Worm (Caenorhabditis elegans): ENCODE measurements around the gene cnc-10.

cnc-10 gene

DNA sequence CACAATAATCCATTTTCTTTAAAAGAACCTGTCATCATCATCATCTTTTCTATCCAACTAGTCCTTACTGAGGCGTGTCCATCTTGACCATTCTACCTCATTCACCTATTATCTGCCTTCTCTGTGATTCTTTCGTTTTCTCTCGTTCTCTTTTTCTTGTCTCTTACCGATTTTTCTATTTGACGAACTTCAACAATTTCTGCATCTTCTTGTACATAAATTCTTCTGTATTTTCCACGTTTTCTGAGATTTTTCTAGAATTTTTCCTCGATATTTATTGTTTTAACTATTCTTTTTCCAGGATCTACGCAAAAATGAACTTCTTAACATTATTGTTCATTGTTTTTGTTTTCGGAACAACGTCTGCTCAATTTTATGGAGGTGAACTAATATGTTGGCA lies at the start of gene cnc-10:
Gene cnc-10, plus strand, starts transcription at position 301 of the 400 bp plus-strand sequence.
- no peak for TF ChIP-seq sox-4 (tag; optimal IDR thresholded peaks at IDR 0.05)
- TF ChIP-seq K09A11.1 (tag; optimal IDR thresholded peaks at IDR 0.05; ENCODE audit: insufficient read depth): no peak
- TF ChIP-seq ref-2 (tag; optimal IDR thresholded peaks at IDR 0.05): no peak
- TF ChIP-seq hlh-6 (tag; optimal IDR thresholded peaks at IDR 0.05): no peak
- TF ChIP-seq tbx-2 (tag; optimal IDR thresholded peaks at IDR 0.05): no peak
- no peak for TF ChIP-seq ceh-6 (GFP tag; optimal IDR thresholded peaks at IDR 0.05)
- TF ChIP-seq npax-4 (tag; optimal IDR thresholded peaks at IDR 0.05): no peak
- TF ChIP-seq unc-86 (tag; optimal IDR thresholded peaks at IDR 0.05): no peak
- TF ChIP-seq ceh-30 (tag; optimal IDR thresholded peaks at IDR 0.05): no peak
- no peak for TF ChIP-seq madf-2 (tag; optimal IDR thresholded peaks at IDR 0.05)
- TF ChIP-seq ztf-16 (tag; optimal IDR thresholded peaks at IDR 0.05): no peak
- TF ChIP-seq ceh-45 (GFP tag; IDR thresholded peaks at IDR 0.05): no peak
- TF ChIP-seq gmeb-2 (tag; optimal IDR thresholded peaks at IDR 0.05): no peak
- no peak for TF ChIP-seq ceh-18 (tag; optimal IDR thresholded peaks at IDR 0.05)
- TF ChIP-seq pha-2 (tag; optimal IDR thresholded peaks at IDR 0.05): no peak

- TF ChIP-seq hlh-8 (tag; optimal IDR thresholded peaks at IDR 0.05) (peak; percentile 15), C38D4.7 (GFP tag; optimal IDR thresholded peaks at IDR 0.05) (no peak)
These were observed 49.5 kb upstream of the cnc-10 start for ce11 chrV:11133516-11133915.

DNA sequence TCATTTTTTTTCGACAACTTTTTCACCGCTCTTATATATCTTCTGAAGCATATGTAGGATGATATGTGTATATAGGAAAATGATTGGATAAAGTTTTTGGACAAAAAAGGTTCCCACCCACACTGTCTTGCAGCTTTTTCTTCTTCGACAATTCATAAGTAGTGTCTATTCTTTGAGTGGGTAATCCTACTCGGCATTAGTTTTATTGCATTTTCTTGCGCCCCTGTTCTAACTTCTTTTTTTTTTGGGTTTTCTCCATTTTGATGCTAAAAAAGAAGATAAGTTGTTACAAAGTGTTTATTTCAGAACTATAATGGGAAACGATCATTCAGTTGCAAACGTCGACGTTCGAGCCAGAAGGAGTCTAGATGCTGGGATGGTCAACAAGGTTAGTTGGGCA lies 48.7 kb upstream of the cnc-10 start, which contains the start of gene glb-3:
Gene glb-3, plus strand, starts transcription at position 301 of the 400 bp plus-strand sequence.
- TF ChIP-seq zip-5 (tag; optimal IDR thresholded peaks at IDR 0.05) (no peak), hlh-30 (tag; optimal IDR thresholded peaks at IDR 0.05; ENCODE audit: insufficient read depth) (no peak), ceh-22 (tag; optimal IDR thresholded peaks at IDR 0.05) (no peak), ceh-2 (tag; optimal IDR thresholded peaks at IDR 0.05) (no peak), Y22D7AL.16 (tag; optimal IDR thresholded peaks at IDR 0.05) (no peak), odd-2 (tag; optimal IDR thresholded peaks at IDR 0.05) (no peak), lin-11 (tag; optimal IDR thresholded peaks at IDR 0.05) (no peak), ceh-48 (tag; optimal IDR thresholded peaks at IDR 0.05) (no peak), F13H6.1 (tag; optimal IDR thresholded peaks at IDR 0.05) (no peak), hlh-6 (tag; optimal IDR thresholded peaks at IDR 0.05) (no peak), fkh-10 (GFP tag; optimal IDR thresholded peaks at IDR 0.05) (no peak), ceh-14 (tag; optimal IDR thresholded peaks at IDR 0.05) (no peak), dve-1 (tag; optimal IDR thresholded peaks at IDR 0.05) (no peak)

ce11 chrV:11140326-11140725 lies 42.7 kb upstream of the cnc-10 start:
- TF ChIP-seq unc-42 (tag; optimal IDR thresholded peaks at IDR 0.05) (peak; percentile 3), sox-4 (tag; optimal IDR thresholded peaks at IDR 0.05) (no peak), lim-6 (tag; optimal IDR thresholded peaks at IDR 0.05) (no peak), ceh-18 (tag; optimal IDR thresholded peaks at IDR 0.05) (peak; percentile 60), C08G9.2 (tag; optimal IDR thresholded peaks at IDR 0.05) (no peak), ceh-19 (GFP tag; optimal IDR thresholded peaks at IDR 0.05) (no peak), npax-4 (tag; optimal IDR thresholded peaks at IDR 0.05) (no peak)

- no peak for TF ChIP-seq ceh-22 (tag; optimal IDR thresholded peaks at IDR 0.05)
- no peak for TF ChIP-seq ceh-2 (tag; optimal IDR thresholded peaks at IDR 0.05)
- no peak for TF ChIP-seq ceh-24 (tag; optimal IDR thresholded peaks at IDR 0.05)
These were observed 41.8 kb upstream of the cnc-10 start, which contains the start of gene folt-1 for ce11 chrV:11141179-11141578. folt-1 (plus strand) TSS chrV:11141479.

DNA sequence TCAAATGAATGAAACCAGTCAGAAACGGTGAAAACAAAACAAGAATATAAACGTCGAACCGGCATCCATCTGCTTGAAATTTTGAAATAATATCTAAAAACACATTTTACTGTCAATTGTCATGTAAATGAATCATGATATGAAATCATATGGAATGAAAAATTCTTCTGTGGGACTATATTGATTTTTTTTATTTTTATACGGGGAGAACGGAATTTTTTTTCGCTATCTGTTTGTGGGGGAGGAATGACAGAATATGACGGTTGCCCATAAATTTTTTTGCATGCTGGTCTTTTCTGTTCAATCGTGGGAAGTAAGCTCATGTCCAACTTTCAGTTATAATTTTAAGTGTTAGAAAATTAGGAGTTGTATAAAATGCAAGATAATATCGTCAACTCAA lies 38.3 kb upstream of the cnc-10 start, which contains the start of gene C06H2.7:
Gene C06H2.7, minus strand, starts transcription at position 101 of the 400 bp plus-strand sequence.
- TF ChIP-seq eyg-1 (tag; optimal IDR thresholded peaks at IDR 0.05): no peak
- no peak for TF ChIP-seq dmd-4 (tag; optimal IDR thresholded peaks at IDR 0.05; ENCODE audit: borderline replicate concordance)
- no peak for TF ChIP-seq ceh-18 (tag; optimal IDR thresholded peaks at IDR 0.05)
- TF ChIP-seq ceh-2 (tag; optimal IDR thresholded peaks at IDR 0.05): no peak
- TF ChIP-seq ceh-6 (GFP tag; optimal IDR thresholded peaks at IDR 0.05): no peak
- no peak for TF ChIP-seq odd-2 (tag; optimal IDR thresholded peaks at IDR 0.05)
- TF ChIP-seq C38D4.7 (GFP tag; optimal IDR thresholded peaks at IDR 0.05): no peak
- no peak for TF ChIP-seq ceh-48 (tag; optimal IDR thresholded peaks at IDR 0.05)
- no peak for TF ChIP-seq pha-4 (tag; optimal IDR thresholded peaks at IDR 0.05)

All from whole organism, late embryonic.